Fruit fly (Drosophila melanogaster): ENCODE data around the gene Calx.

Calx gene

dm6 chr3R:21064000-21064924, 86.3 kb downstream of the Calx start, which contains the start of gene Cortactin (continued):
- TF ChIP-seq CG16813 (GFP tag; IDR thresholded peaks at IDR 0.05; ENCODE audit: partially characterized antibody): peak; percentile 92
- peak; percentile 83 for TF ChIP-seq knrl (GFP tag; IDR thresholded peaks at IDR 0.05; ENCODE audit: partially characterized antibody)
- no peak for TF ChIP-seq Camta (GFP tag; optimal IDR thresholded peaks at IDR 0.05)
- peak; percentile 42; the same call in 1 of the 2 replicates for TF ChIP-seq Rfx (GFP tag; IDR thresholded peaks at IDR 0.05)
- TF ChIP-seq CG13894 (tag; optimal IDR thresholded peaks at IDR 0.05): peak; percentile 51
- no peak for TF ChIP-seq Atf-2 (GFP tag; optimal IDR thresholded peaks at IDR 0.05)
- TF ChIP-seq ato (GFP tag; IDR thresholded peaks at IDR 0.05; ENCODE audit: partially characterized antibody): peak; percentile 90
- peak; percentile 90 for TF ChIP-seq MESR4 (GFP tag; optimal IDR thresholded peaks at IDR 0.05)
- peak; percentile 68 for TF ChIP-seq sens (GFP tag)
- TF ChIP-seq mld (GFP tag; IDR thresholded peaks at IDR 0.05; ENCODE audit: partially characterized antibody): peak; percentile 70
- peak; percentile 13 for TF ChIP-seq CG2120 (GFP tag; optimal IDR thresholded peaks at IDR 0.05)
- TF ChIP-seq kni (GFP tag; optimal IDR thresholded peaks at IDR 0.05): peak; percentile 77
- peak; percentile 11 for TF ChIP-seq CG14710 (tag; optimal IDR thresholded peaks at IDR 0.05)
- no peak for TF ChIP-seq Lim3 (GFP tag; IDR thresholded peaks at IDR 0.05)
- TF ChIP-seq CG14860 (GFP tag; IDR thresholded peaks at IDR 0.05; ENCODE audit: partially characterized antibody): peak; percentile 86
- peak; percentile 2 for TF ChIP-seq Sry-β (GFP tag; optimal IDR thresholded peaks at IDR 0.05)
- TF ChIP-seq pzg (GFP tag; optimal IDR thresholded peaks at IDR 0.05): peak; percentile 94
- peak; percentile 81 for TF ChIP-seq hbn (GFP tag; IDR thresholded peaks at IDR 0.05; ENCODE audit: partially characterized antibody)
- peak; percentile 45 for TF ChIP-seq CG12769 (tag; optimal IDR thresholded peaks at IDR 0.05)
- TF ChIP-seq sob (GFP tag; IDR thresholded peaks at IDR 0.05): 0 out of 2 replicates have a peak, but pooled peaks have one; percentile 19
- TF ChIP-seq Lhr (GFP tag; optimal IDR thresholded peaks at IDR 0.05): peak; percentile 9
- TF ChIP-seq grau (tag; optimal IDR thresholded peaks at IDR 0.05): no peak
- peak; percentile 46 for TF ChIP-seq CG2712 (tag; optimal IDR thresholded peaks at IDR 0.05)
- peak; percentile 93 for TF ChIP-seq bbx (GFP tag; IDR thresholded peaks at IDR 0.05; ENCODE audit: partially characterized antibody)
- TF ChIP-seq CG7963 (GFP tag; IDR thresholded peaks at IDR 0.05; ENCODE audit: partially characterized antibody): peak; percentile 86
- peak; percentile 19 for TF ChIP-seq CoRest (tag; optimal IDR thresholded peaks at IDR 0.05)
- peak; percentile 92 for TF ChIP-seq HLH4C (GFP tag; IDR thresholded peaks at IDR 0.05; ENCODE audit: partially characterized antibody)
- peak; percentile 92 for TF ChIP-seq Opbp (GFP tag; IDR thresholded peaks at IDR 0.05; ENCODE audit: partially characterized antibody)
- TF ChIP-seq Kr (GFP tag; optimal IDR thresholded peaks at IDR 0.05): peak; percentile 87
- TF ChIP-seq dpn (GFP tag; optimal IDR thresholded peaks at IDR 0.05): peak in 1 of 2 experiments; percentile 1
- no peak for TF ChIP-seq bowl (GFP tag; IDR thresholded peaks at IDR 0.05)
- peak; percentile 42 for TF ChIP-seq nmo (GFP tag; optimal IDR thresholded peaks at IDR 0.05)
- TF ChIP-seq rib (GFP tag; IDR thresholded peaks at IDR 0.05): 0 out of 2 replicates have a peak, but pooled peaks have one; percentile 15
- peak; percentile 61 for TF ChIP-seq CG4617 (GFP tag; optimal IDR thresholded peaks at IDR 0.05; ENCODE audit: borderline replicate concordance)
- TF ChIP-seq chn (GFP tag; optimal IDR thresholded peaks at IDR 0.05): no peak
- peak; percentile 75 for TF ChIP-seq Deaf1 (tag; optimal IDR thresholded peaks at IDR 0.05)
- TF ChIP-seq bigmax (GFP tag; optimal IDR thresholded peaks at IDR 0.05): peak; percentile 4
- peak; percentile 72 for TF ChIP-seq CG1603 (tag; optimal IDR thresholded peaks at IDR 0.05)
- TF ChIP-seq lola (GFP tag; optimal IDR thresholded peaks at IDR 0.05): no peak
- TF ChIP-seq CG2116 (GFP tag; optimal IDR thresholded peaks at IDR 0.05): peak; percentile 69
- no peak for TF ChIP-seq gsb (GFP tag; IDR thresholded peaks at IDR 0.05)
- peak; percentile 57 for TF ChIP-seq trem (tag; optimal IDR thresholded peaks at IDR 0.05)
- peak; percentile 27; the same call in 1 of the 2 replicates for TF ChIP-seq onecut (GFP tag; IDR thresholded peaks at IDR 0.05)
- peak; percentile 95 for TF ChIP-seq amos (GFP tag; IDR thresholded peaks at IDR 0.05; ENCODE audit: partially characterized antibody)
- no peak for TF ChIP-seq CG3281 (GFP tag; optimal IDR thresholded peaks at IDR 0.05)
- TF ChIP-seq zfh1 (GFP tag; IDR thresholded peaks at IDR 0.05): no peak
